Worm (Caenorhabditis elegans) whole organism, young adult: ENCODE results near the gene C16A3.2.
A peak's percentile ranks its signal among the peaks of the same experiment; 100 is the strongest.

ENCODE experiments used
- C06A6.2 ChIP-seq: fragments of 200-800 bp; sonication (Bioruptor generic); conservative IDR thresholded peaks from 2 replicates; pipeline ENCODE4 v1.3.6; 2022; ENCODE audit warnings: missing genetic modification characterization, missing compliant biosample characterization
- D2030.7 ChIP-seq: fragments of 200-800 bp; sonication (Bioruptor generic); IDR thresholded peaks from 2 replicates; pipeline ENCODE4 v1.3.6; 2022; ENCODE audit warnings: missing genetic modification reagents, missing genetic modification characterization, missing compliant biosample characterization
- F23B12.7 ChIP-seq: sonication (generic microtip); optimal IDR thresholded peaks from 2 replicates; lab custom pipeline; 2017; ENCODE audit warnings: missing genetic modification characterization, mild to moderate bottlenecking, missing compliant biosample characterization, antibody characterized with exemption, moderate library complexity; ENCODE audit not compliant: insufficient read depth
- F55B11.4 ChIP-seq: sonication (generic microtip); optimal IDR thresholded peaks from 2 replicates; lab custom pipeline; 2016; ENCODE audit warnings: missing compliant biosample characterization, missing genetic modification characterization, borderline replicate concordance; ENCODE audit not compliant: insufficient read depth
- F57A8.1 ChIP-seq: fragments of 200-800 bp; sonication (Bioruptor generic); optimal IDR thresholded peaks from 2 replicates; lab custom pipeline; 2018; ENCODE audit warnings: mild to moderate bottlenecking, missing genetic modification characterization, moderate library complexity, missing compliant biosample characterization
- F57C9.4 ChIP-seq: sonication (generic microtip); optimal IDR thresholded peaks from 2 replicates; lab custom pipeline; 2017; ENCODE audit warnings: mild to moderate bottlenecking, missing genetic modification characterization, missing compliant biosample characterization
- Y56A3A.18 ChIP-seq: fragments of 200-800 bp; sonication (Bioruptor generic); IDR thresholded peaks from 2 replicates; pipeline ENCODE4 v1.3.6; 2022; ENCODE audit warnings: missing genetic modification reagents, missing genetic modification characterization, missing compliant biosample characterization
- Y67H2A.10 ChIP-seq: fragments of 200-800 bp; sonication (Bioruptor generic); conservative IDR thresholded peaks from 2 replicates; pipeline ENCODE4 v1.3.6; 2022; ENCODE audit warnings: missing genetic modification reagents, missing genetic modification characterization, missing compliant biosample characterization
- ama-1 ChIP-seq, 3 experiments: fragments of 150-350 bp in 1 of 3; sonication (generic microtip) in 2 of 3; optimal IDR thresholded peaks; 2 replicates each; lab custom pipeline; 2014 to 2018; ENCODE audit warnings: missing biosample characterization in 2 of 3, missing genetic modification characterization in 2 of 3, missing genetic modification reagents in 2 of 3
- bed-1 ChIP-seq: fragments of 200-800 bp; sonication (Bioruptor generic); IDR thresholded peaks from 2 replicates; pipeline ENCODE4 v1.3.6; 2022; ENCODE audit warnings: missing genetic modification reagents, missing genetic modification characterization, missing compliant biosample characterization
- bed-2 ChIP-seq: fragments of 200-800 bp; sonication (Bioruptor generic); IDR thresholded peaks from 2 replicates; pipeline ENCODE4 v1.3.6; 2022; ENCODE audit warnings: missing genetic modification reagents, missing genetic modification characterization, missing compliant biosample characterization
- ccch-3 ChIP-seq: fragments of 200-800 bp; sonication (Bioruptor generic); optimal IDR thresholded peaks from 2 replicates; lab custom pipeline; 2018; ENCODE audit warnings: mild to moderate bottlenecking, missing genetic modification characterization, missing compliant biosample characterization
- ceh-27 ChIP-seq: fragments of 200-800 bp; sonication (Bioruptor generic); optimal IDR thresholded peaks from 2 replicates; lab custom pipeline; 2018; ENCODE audit warnings: mild to moderate bottlenecking, missing genetic modification characterization, moderate library complexity, missing compliant biosample characterization
- ceh-40 ChIP-seq: fragments of 200-800 bp; sonication (Bioruptor generic); IDR thresholded peaks from 2 replicates; pipeline ENCODE4 v1.3.6; 2022; ENCODE audit warnings: missing genetic modification characterization, missing compliant biosample characterization
- ceh-79 ChIP-seq: sonication (generic microtip); optimal IDR thresholded peaks from 2 replicates; lab custom pipeline; 2017; ENCODE audit warnings: mild to moderate bottlenecking, missing genetic modification characterization, missing compliant biosample characterization
- dpl-1 ChIP-seq: fragments of 150-350 bp; optimal IDR thresholded peaks from 2 replicates; lab custom pipeline; 2014; ENCODE audit warnings: missing biosample characterization, missing genetic modification reagents, missing genetic modification characterization
- hmg-20 ChIP-seq: fragments of 200-800 bp; sonication (Bioruptor generic); IDR thresholded peaks from 2 replicates; pipeline ENCODE4 v1.3.6; 2022; ENCODE audit warnings: missing genetic modification reagents, missing genetic modification characterization, missing compliant biosample characterization
- hsf-1 ChIP-seq: fragments of 200-800 bp; sonication (Bioruptor generic); IDR thresholded peaks from 2 replicates; pipeline ENCODE4 v1.3.6; 2022; ENCODE audit warnings: missing genetic modification reagents, missing genetic modification characterization, missing compliant biosample characterization
- lsy-27 ChIP-seq: sonication (generic microtip); optimal IDR thresholded peaks from 2 replicates; lab custom pipeline; 2017; ENCODE audit warnings: missing genetic modification characterization, mild to moderate bottlenecking, missing compliant biosample characterization, antibody characterized with exemption, missing genotype, borderline replicate concordance; ENCODE audit not compliant: insufficient read depth
- madf-10 ChIP-seq: sonication (generic microtip); optimal IDR thresholded peaks from 2 replicates; lab custom pipeline; 2016; ENCODE audit warnings: mild to moderate bottlenecking, missing genetic modification characterization, missing compliant biosample characterization
- madf-3 ChIP-seq: fragments of 200-800 bp; sonication (Bioruptor generic); IDR thresholded peaks from 2 replicates; pipeline ENCODE4 v1.3.6; 2022; ENCODE audit warnings: missing genetic modification reagents, missing genetic modification characterization, missing compliant biosample characterization
- mel-28 ChIP-seq: sonication (generic microtip); optimal IDR thresholded peaks from 2 replicates; lab custom pipeline; 2016; ENCODE audit warnings: borderline replicate concordance, mild to moderate bottlenecking, missing genetic modification characterization, missing compliant biosample characterization
- mxl-1 ChIP-seq: sonication (generic microtip); optimal IDR thresholded peaks from 2 replicates; lab custom pipeline; 2016; ENCODE audit warnings: missing genetic modification characterization, missing compliant biosample characterization
- nfyb-1 ChIP-seq: fragments of 200-800 bp; sonication (Bioruptor generic); IDR thresholded peaks from 2 replicates; pipeline ENCODE4 v1.3.6; 2022; ENCODE audit warnings: missing genetic modification reagents, missing genetic modification characterization, missing compliant biosample characterization
- nhr-179 ChIP-seq: sonication (generic microtip); optimal IDR thresholded peaks from 2 replicates; lab custom pipeline; 2016; ENCODE audit warnings: mild to moderate bottlenecking, missing genetic modification characterization, missing compliant biosample characterization
- pha-4 ChIP-seq: fragments of 150-350 bp; sonication (generic microtip); optimal IDR thresholded peaks from 2 replicates; lab custom pipeline; 2014; ENCODE audit warnings: missing biosample characterization, missing genetic modification reagents, missing genetic modification characterization
- rcor-1 ChIP-seq: fragments of 200-800 bp; sonication (Bioruptor generic); IDR thresholded peaks from 2 replicates; pipeline ENCODE4 v1.3.6; 2022; ENCODE audit warnings: missing genetic modification reagents, missing genetic modification characterization, missing compliant biosample characterization
- rec-8 ChIP-seq, 2 experiments: sonication (generic microtip); optimal IDR thresholded peaks; 2 replicates each; lab custom pipeline; 2016; ENCODE audit warnings: mild to moderate bottlenecking in 2 of 2, missing genetic modification characterization in 2 of 2, missing genetic modification reagents in 2 of 2, missing genotype in 2 of 2, missing biosample characterization in 1 of 2, missing compliant biosample characterization in 1 of 2, moderate library complexity in 1 of 2
- snpc-4 ChIP-seq, 5 experiments: fragments of 150-350 bp in 1 of 5; sonication (generic microtip) in 4 of 5; optimal IDR thresholded peaks; 2 replicates each; lab custom pipeline; 2014 to 2018; ENCODE audit warnings: missing genetic modification characterization in 5 of 5, missing biosample characterization in 3 of 5, antibody characterized with exemption in 2 of 5, mild to moderate bottlenecking in 2 of 5, missing compliant biosample characterization in 2 of 5, missing genotype in 2 of 5, moderate library complexity in 2 of 5, missing genetic modification reagents in 1 of 5
- tlf-1 ChIP-seq: fragments of 200-800 bp; sonication (Bioruptor generic); optimal IDR thresholded peaks from 2 replicates; lab custom pipeline; 2018; ENCODE audit warnings: mild to moderate bottlenecking, missing genetic modification characterization, missing compliant biosample characterization
- unc-130 ChIP-seq: sonication (generic microtip); optimal IDR thresholded peaks from 2 replicates; lab custom pipeline; 2016; ENCODE audit warnings: missing genetic modification reagents, missing genetic modification characterization, missing compliant biosample characterization
- xnd-1 ChIP-seq: sonication (generic microtip); optimal IDR thresholded peaks from 2 replicates; lab custom pipeline; 2016; ENCODE audit warnings: missing genotype, missing genetic modification reagents, missing genetic modification characterization, missing compliant biosample characterization
- ztf-26 ChIP-seq: sonication (generic microtip); optimal IDR thresholded peaks from 2 replicates; lab custom pipeline; 2017; ENCODE audit warnings: missing genetic modification characterization, missing compliant biosample characterization
- ztf-6 ChIP-seq: fragments of 200-800 bp; sonication (Bioruptor generic); IDR thresholded peaks from 2 replicates; pipeline ENCODE4 v1.3.6; 2022; ENCODE audit warnings: missing genetic modification reagents, missing genetic modification characterization, missing compliant biosample characterization

The C16A3.2 gene

DNA sequence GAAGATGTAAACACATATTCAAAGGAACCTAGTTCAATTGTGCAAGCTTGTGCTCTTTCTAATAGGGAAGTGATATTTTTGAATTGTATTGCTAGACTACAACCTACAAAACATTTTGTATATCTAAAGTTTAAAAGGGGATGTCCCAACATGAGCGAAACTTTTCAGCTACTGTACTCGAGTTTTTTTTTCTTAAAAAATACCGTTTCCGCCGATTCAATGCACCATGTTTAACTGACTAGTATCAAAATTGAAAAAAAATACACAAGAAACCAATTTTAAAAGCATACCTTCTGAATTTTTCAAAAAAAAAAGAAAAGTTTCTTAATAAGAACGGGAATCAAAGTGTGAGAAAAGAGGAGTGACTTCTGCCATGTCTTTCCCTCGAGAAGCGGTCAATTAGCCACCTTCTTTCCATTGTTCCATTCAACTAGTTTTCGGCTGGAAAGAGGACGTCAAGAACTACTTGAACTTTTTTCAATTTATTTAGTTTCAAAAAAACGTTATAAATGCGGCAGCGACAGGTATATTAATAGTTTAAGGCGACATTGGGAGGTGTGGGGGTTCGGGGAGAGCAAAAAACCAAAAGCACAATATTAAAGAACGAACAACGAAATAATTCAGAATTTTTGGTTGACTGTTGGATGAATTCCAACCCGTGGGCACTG, 25.8 kb downstream of the C16A3.2 start, which contains the start of gene nas-4 (continued):
- TF ChIP-seq hsf-1 (GFP tag; lab: Robert Waterston, UW) = no peak
- peak; percentile 24 for TF ChIP-seq tlf-1
- TF ChIP-seq ceh-40 = no peak
- no peak for TF ChIP-seq Y67H2A.10 (GFP tag; lab: Robert Waterston, UW)
- no peak for TF ChIP-seq ccch-3
- no peak for TF ChIP-seq dpl-1 (GFP tag; lab: Kevin White, UChicago)
- TF ChIP-seq Y56A3A.18 = peak; percentile 20; the same call in 1 of the 2 replicates
- TF ChIP-seq nfyb-1 (GFP tag; lab: Robert Waterston, UW) = peak; percentile 69
- no peak for TF ChIP-seq snpc-4 (GFP tag; optimal IDR thresholded peaks at IDR 0.05; lab: Kevin White, UChicago)
- TF ChIP-seq snpc-4 (tag; optimal IDR thresholded peaks at IDR 0.05; lab: Kevin White, UChicago) = no peak
- peak; percentile 35 for TF ChIP-seq ceh-27 (GFP tag; lab: Kevin White, UChicago)
- no peak for TF ChIP-seq madf-10 (tag; lab: Kevin White, UChicago)
- TF ChIP-seq xnd-1 (tag; lab: Kevin White, UChicago) = no peak
- no peak for TF ChIP-seq F23B12.7 (tag; lab: Kevin White, UChicago)
- no peak for TF ChIP-seq ama-1 (optimal IDR thresholded peaks at IDR 0.05; lab: Kevin White, UChicago)
- no peak for TF ChIP-seq ama-1 (GFP tag; optimal IDR thresholded peaks at IDR 0.05; lab: Kevin White, UChicago)
- TF ChIP-seq bed-2 = no peak
- no peak for TF ChIP-seq unc-130 (GFP tag; lab: Kevin White, UChicago)
- TF ChIP-seq bed-1 = no peak
- no peak for TF ChIP-seq F57C9.4 (tag; lab: Kevin White, UChicago)
- no peak for TF ChIP-seq F55B11.4
- TF ChIP-seq ceh-79 (tag; lab: Kevin White, UChicago) = no peak
- TF ChIP-seq rcor-1 (GFP tag; lab: Robert Waterston, UW) = no peak
- TF ChIP-seq D2030.7 (GFP tag; lab: Robert Waterston, UW) = no peak
- no peak for TF ChIP-seq lsy-27 (tag; lab: Kevin White, UChicago)
- no peak for TF ChIP-seq rec-8 (tag; optimal IDR thresholded peaks at IDR 0.05; lab: Kevin White, UChicago)
- TF ChIP-seq pha-4 (tag; lab: Kevin White, UChicago) = no peak
- TF ChIP-seq C06A6.2 (GFP tag; lab: Robert Waterston, UW) = no peak; the same call in 1 of the 2 replicates
- TF ChIP-seq mel-28 (tag; lab: Kevin White, UChicago) = peak; percentile 29
- TF ChIP-seq F57A8.1 = no peak
- peak; percentile 14 for TF ChIP-seq nhr-179 (tag; lab: Kevin White, UChicago)
- no peak for TF ChIP-seq mxl-1 (tag; lab: Kevin White, UChicago)

DNA sequence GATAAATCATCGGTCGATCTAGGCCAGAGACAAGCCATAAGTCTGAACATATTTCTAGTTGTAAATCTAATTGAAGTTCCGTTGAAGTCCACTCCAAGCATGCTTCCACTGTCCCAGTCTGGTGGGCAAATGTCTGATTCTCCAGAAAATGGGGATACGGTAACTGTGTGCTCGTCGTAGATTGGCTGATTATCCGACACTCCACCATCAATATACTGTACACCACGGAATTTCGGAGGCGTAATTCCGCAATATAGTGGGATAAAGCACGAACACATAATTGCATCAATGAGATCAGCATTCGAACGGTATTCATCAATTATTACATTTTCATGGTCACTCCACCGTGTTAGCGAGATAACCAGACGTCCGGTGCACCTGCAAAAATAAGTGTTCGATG, 28.6 kb downstream of the C16A3.2 start:
- TF ChIP-seq ceh-27 (GFP tag; lab: Kevin White, UChicago) = no peak
- TF ChIP-seq nfyb-1 (GFP tag; lab: Robert Waterston, UW) = 0 out of 2 replicates have a peak, but pooled peaks have one; percentile 6
- TF ChIP-seq ztf-26 = peak; percentile 41
- TF ChIP-seq hmg-20 (GFP tag; lab: Robert Waterston, UW) = no peak
- TF ChIP-seq ztf-6 (GFP tag; lab: Robert Waterston, UW) = no peak
- 0 out of 2 replicates have a peak, but pooled peaks have one; percentile 18 for TF ChIP-seq madf-3
- TF ChIP-seq hsf-1 (GFP tag; lab: Robert Waterston, UW) = 0 out of 2 replicates have a peak, but pooled peaks have one; percentile 35
